Worm (Caenorhabditis elegans): ENCODE data around the gene B0034.1.

ce11 chrII:5956583-5956982 is 11.6 kb upstream of the B0034.1 start, which contains the start of gene casy-1:
- TF ChIP-seq pha-2 (tag; optimal IDR thresholded peaks at IDR 0.05) (no peak), nhr-11 (tag; optimal IDR thresholded peaks at IDR 0.05) (no peak), rnt-1 (tag; optimal IDR thresholded peaks at IDR 0.05) (no peak), Y22D7AL.16 (tag; optimal IDR thresholded peaks at IDR 0.05) (no peak), fkh-10 (GFP tag; optimal IDR thresholded peaks at IDR 0.05) (no peak), lim-6 (tag; optimal IDR thresholded peaks at IDR 0.05) (no peak), ama-1 (optimal IDR thresholded peaks at IDR 0.05) (no peak), unc-86 (tag; optimal IDR thresholded peaks at IDR 0.05) (no peak), ceh-31 (tag; optimal IDR thresholded peaks at IDR 0.05) (no peak), pha-4 (tag; optimal IDR thresholded peaks at IDR 0.05) (no peak), elt-2 (tag; optimal IDR thresholded peaks at IDR 0.05) (no peak), hlh-13 (GFP tag; optimal IDR thresholded peaks at IDR 0.05) (no peak), ceh-22 (tag; optimal IDR thresholded peaks at IDR 0.05) (no peak)

All from whole organism, late embryonic.